Worm (Caenorhabditis elegans) whole organism, early embryonic: ENCODE measurements around the gene rpl-25.1.

Source experiments
- ceh-36 ChIP-seq: sonication (generic microtip); optimal IDR thresholded peaks from 2 replicates; lab custom pipeline; 2016; ENCODE audit warnings: missing genetic modification characterization, inconsistent platforms, missing compliant biosample characterization
- hmg-4 ChIP-seq: fragments of 200-800 bp; sonication (Bioruptor generic); optimal IDR thresholded peaks from 2 replicates; lab custom pipeline; 2018; ENCODE audit warnings: mild to moderate bottlenecking, missing genetic modification characterization, missing compliant biosample characterization

ce11 chrX:4706755-4707226 is 8.2 kb upstream of the rpl-25.1 start, which contains the start of gene dhhc-10:
- TF ChIP-seq ceh-36 (tag; lab: Kevin White, UChicago) (no peak), hmg-4 (GFP tag; lab: Kevin White, UChicago) (no peak)
